Fruit fly (Drosophila melanogaster) ovary, adult (tissue): ENCODE measurements around the gene CG8671.

Source experiments
- CG17801 ChIP-seq: fragments of 200-800 bp; optimal IDR thresholded peaks from 2 replicates; lab custom pipeline; 2019; ENCODE audit warnings: missing biosample characterization, mild to moderate bottlenecking, missing genetic modification characterization, moderate library complexity; ENCODE audit not compliant: partially characterized antibody

The CG8671 gene

DNA sequence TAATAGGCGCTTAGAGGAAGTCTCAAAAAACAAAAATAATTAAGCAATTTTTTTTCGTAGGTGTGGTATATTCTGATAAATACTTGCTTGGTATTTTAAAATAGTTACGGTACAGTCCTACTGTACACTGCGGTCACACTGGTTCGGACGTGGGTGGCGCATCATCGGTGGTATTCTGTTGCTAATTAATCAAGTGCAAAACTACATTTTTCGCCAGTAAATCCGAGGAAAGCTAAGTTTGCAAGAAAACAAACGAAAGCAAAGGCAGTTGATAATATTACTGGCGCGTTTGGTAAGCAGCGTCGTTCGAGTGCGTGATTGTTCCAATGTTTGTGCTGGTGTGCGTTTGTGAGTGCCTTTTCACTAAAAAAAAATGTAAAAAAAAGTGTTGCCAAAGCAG is at the start of gene CG8671:
CG8671 (plus strand) TSS at position 125 of the 400 bp plus-strand sequence.
- TF ChIP-seq CG17801 (GFP tag; lab: Kevin White, UChicago) = no peak

- TF ChIP-seq CG17801 (GFP tag; lab: Kevin White, UChicago) = peak; percentile 38
These were observed 47.8 kb upstream of the CG8671 start for dm6 chr2L:21214961-21215362.

dm6 chr2L:21218240-21218911 is 44.4 kb upstream of the CG8671 start, which contains the start of gene CG8679:
Gene CG8679 (minus strand): TSS chr2L:21218544.
- TF ChIP-seq CG17801 (GFP tag; lab: Kevin White, UChicago) = no peak

dm6 chr2L:21218912-21219246 is 43.9 kb upstream of the CG8671 start:
- peak; percentile 1 for TF ChIP-seq CG17801 (GFP tag; lab: Kevin White, UChicago)

dm6 chr2L:21219640-21220085 is 43.1 kb upstream of the CG8671 start:
- no peak for TF ChIP-seq CG17801 (GFP tag; lab: Kevin White, UChicago)

DNA sequence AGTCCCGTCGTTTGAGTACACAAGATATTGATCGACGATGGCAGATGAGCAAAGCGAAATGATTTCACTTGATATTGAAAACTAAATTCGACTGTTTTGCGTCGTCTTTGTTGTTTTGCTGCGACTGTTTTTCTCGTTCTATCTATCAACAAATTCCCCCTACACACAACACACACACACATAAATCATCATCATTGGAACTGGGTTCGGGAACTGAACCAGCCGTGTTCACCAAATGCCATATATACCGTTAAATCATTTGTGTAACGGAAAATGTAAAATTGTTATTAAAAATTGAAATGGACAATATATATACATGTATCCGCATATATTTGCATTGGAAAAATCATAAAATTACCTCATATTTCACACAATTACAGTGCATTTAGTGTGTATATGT is 42.4 kb upstream of the CG8671 start, which contains the start of gene Atg18b:
Atg18b (minus strand) TSS at position 177 of the 400 bp plus-strand sequence.
- TF ChIP-seq CG17801 (GFP tag; lab: Kevin White, UChicago) = no peak

DNA sequence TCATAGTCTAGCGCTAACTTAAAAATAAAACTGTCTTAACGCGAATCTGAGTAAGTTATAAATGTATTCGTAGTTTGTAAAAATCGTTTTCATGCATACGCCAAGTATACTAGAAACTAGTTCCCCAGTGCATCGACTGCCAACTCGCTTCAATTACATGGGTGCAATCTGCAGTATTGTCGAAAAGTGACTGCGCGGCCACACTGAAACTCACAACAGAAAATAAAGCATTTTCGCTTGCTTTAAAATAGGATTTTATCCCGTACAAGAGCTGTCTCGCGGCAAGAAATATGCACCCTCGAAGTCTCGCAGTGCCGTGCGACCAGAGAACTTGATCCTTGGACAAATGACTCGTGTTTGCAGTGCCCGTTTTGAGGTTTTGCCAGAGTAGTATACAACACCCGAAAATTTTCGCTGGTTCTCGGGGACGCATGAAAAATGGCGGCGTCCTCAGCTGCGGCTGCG is 41.6 kb upstream of the CG8671 start, which contains the start of gene CG8677:
CG8677 (plus strand) TSS at position 199 of the 465 bp plus-strand sequence.
- TF ChIP-seq CG17801 (GFP tag; lab: Kevin White, UChicago) = no peak

DNA sequence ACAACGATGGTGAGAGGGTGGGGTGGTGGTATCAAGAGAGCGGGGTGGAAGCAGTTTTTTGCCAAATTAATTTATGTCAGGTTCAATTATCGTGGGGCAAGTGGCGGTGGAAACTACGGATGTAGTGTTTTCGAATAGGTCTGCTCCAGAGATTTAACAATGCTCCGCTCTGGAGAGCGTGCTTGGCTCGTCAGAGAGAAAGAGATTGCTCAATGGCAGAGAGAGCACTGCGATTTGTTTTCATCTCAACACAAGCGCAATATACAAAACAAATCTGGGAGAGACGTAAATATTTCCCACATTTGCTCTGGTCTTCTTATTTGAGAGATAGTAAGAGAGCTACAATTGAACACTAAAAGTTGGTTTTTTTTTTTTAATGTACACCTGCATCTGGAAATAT is 41.0 kb upstream of the CG8671 start:
- no peak for TF ChIP-seq CG17801 (GFP tag; lab: Kevin White, UChicago)

DNA sequence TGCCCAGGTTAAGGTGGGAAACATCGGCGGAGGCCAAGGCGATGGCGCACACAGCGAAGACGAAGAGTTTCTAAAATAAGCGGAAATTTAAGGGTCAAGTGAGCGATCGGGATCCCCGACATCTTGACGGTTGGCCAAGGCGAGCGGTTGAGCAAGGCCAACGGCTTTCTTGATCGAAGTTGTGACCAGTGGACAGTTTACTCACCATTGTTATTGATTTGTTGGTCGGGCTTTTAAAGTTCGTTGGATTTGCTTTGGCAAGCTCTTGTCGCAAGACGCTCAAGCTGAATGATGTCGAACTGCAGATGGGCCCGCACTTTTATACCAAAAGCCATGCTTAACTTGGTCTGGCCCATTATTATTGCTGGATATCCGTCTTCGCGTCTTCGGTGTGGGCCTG is 29.3 kb upstream of the CG8671 start:
- TF ChIP-seq CG17801 (GFP tag; lab: Kevin White, UChicago) = no peak

DNA sequence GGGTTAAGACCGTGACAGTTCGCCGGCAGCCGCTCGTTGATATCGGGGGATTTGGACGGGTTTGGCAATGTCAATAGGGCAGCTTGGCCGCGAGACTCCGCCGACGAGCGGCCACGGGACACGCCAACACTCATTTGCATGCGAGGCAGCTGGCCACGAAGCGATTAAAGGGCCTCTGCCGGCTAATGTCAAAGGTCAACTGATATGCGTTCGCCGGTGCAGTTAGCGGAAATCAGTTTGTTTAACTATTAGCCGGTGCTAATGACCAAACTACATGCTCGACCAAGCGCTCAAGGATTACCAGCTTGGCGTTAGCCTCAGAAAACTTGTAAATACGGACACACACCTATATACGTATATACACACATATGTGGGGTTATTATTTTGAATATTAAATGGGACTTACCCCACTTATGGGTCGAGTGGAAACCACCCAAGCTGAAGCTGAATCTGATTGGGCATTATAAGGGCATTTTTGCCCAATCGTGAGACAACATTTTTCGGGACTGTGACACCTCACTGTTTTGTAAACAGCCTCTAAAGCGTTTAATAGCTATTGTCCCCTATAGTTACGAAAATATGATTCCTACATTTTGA is 28.3 kb upstream of the CG8671 start:
- no peak for TF ChIP-seq CG17801 (GFP tag; lab: Kevin White, UChicago)

dm6 chr2L:21235463-21235862 is 27.3 kb upstream of the CG8671 start:
- TF ChIP-seq CG17801 (GFP tag; lab: Kevin White, UChicago) = no peak

DNA sequence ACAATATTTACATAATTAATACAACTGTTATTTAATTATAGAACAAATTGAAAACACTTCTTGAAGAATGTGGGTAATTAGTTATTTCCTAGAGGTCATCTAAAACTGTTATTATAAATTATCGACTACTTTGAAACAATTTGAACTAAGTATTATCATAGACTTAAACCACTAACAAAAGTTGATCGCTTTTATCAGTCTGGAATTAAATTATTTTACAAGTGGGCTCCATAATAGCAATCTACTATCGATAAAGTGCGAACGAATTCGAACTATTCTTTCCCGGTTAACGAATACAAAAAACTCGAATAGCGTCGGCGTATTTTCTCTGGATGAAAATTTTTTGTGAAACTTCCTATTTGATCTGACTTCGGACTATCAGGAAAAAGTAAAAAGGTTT is 26.1 kb upstream of the CG8671 start, which contains the start of gene CG31626:
CG31626 (minus strand) TSS at position 101 of the 400 bp plus-strand sequence.
- TF ChIP-seq CG17801 (GFP tag; lab: Kevin White, UChicago) = no peak

DNA sequence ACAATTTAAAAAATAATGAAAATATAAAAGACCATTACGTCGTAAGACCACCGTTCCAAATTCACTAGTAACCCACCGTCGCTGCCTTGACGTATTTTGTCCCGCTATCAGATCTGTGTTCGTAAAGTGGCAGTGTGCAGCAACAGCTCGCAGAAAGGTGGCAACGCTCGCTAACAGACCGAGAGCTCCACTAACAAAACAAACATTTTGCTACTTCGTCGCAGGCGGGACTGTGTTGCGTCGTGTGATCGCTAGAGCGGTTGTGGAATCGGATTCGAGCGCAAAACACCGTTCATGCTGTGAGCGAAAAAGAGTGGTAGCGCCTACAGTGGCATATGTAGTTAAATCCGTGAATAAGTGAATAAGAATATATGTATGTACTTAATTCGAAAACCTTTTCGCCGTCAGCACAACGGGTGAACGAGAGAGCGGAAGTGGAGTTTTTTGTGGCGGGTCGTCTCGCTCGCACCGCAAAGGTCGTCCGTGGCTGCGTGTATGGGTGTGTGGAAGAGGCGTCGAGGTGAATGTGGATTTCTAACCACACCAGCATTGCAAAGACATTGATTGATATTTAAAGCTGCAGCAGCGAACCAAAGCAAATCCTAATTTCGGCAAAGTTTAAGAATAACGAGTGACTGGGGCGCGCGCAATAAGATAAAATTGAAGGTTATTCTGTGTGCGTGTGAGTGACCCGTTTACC is 25.6 kb upstream of the CG8671 start, which contains the start of gene Hr39:
Hr39 (plus strand) TSS at position 203 of the 700 bp plus-strand sequence.
- no peak for TF ChIP-seq CG17801 (GFP tag; lab: Kevin White, UChicago)

- TF ChIP-seq CG17801 (GFP tag; lab: Kevin White, UChicago) = peak; percentile 5
These were observed 24.9 kb upstream of the CG8671 start for dm6 chr2L:21237748-21238459.
